Fruit fly (Drosophila melanogaster): Measurements from ENCODE around the gene CG43814.

DNA sequence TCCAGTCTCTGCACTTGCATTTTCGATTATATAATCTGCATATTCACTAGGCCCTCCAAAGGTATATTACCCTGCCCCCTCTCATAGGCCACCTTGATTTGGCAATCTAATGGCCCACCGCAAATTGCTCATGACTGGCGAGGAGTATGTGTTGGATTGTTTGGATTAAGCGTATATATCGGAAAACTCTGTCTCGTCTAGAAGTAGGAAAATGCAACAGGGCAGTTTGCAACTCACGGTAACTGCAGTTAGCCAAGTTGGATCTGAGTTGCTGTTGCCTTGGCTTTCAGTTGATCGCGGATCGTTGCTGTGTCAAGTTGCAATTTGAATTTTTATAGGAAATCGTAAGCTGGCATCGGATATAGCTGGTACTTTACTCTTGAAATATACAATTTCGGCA, 13.9 kb upstream of the CG43814 start, which contains the start of gene Ugt36F1:
- TF ChIP-seq CG8632 (GFP tag; optimal IDR thresholded peaks at IDR 0.05) (no peak), CG6854 (GFP tag; optimal IDR thresholded peaks at IDR 0.05) (no peak), CG9139 (GFP tag; optimal IDR thresholded peaks at IDR 0.05) (no peak), OdsH (GFP tag; optimal IDR thresholded peaks at IDR 0.05) (no peak), Ets21C (GFP tag; optimal IDR thresholded peaks at IDR 0.05) (no peak), CG6163 (GFP tag; IDR thresholded peaks at IDR 0.05) (no peak), CG15336 (GFP tag; IDR thresholded peaks at IDR 0.05) (no peak), Hr38 (GFP tag; optimal IDR thresholded peaks at IDR 0.05) (no peak), spab (GFP tag; optimal IDR thresholded peaks at IDR 0.05) (no peak), Sox102F (GFP tag; optimal IDR thresholded peaks at IDR 0.05) (no peak), CG16779 (tag; optimal IDR thresholded peaks at IDR 0.05) (no peak), achi (GFP tag; optimal IDR thresholded peaks at IDR 0.05) (no peak), Met (GFP tag; optimal IDR thresholded peaks at IDR 0.05) (no peak), fd59A (GFP tag; optimal IDR thresholded peaks at IDR 0.05) (no peak)

Measured in whole organism, prepupa.